Fruit fly (Drosophila melanogaster): ENCODE data around the gene PolD2.
A peak's percentile ranks its signal among the peaks of the same experiment; 100 is the strongest.

PolD2 gene

DNA sequence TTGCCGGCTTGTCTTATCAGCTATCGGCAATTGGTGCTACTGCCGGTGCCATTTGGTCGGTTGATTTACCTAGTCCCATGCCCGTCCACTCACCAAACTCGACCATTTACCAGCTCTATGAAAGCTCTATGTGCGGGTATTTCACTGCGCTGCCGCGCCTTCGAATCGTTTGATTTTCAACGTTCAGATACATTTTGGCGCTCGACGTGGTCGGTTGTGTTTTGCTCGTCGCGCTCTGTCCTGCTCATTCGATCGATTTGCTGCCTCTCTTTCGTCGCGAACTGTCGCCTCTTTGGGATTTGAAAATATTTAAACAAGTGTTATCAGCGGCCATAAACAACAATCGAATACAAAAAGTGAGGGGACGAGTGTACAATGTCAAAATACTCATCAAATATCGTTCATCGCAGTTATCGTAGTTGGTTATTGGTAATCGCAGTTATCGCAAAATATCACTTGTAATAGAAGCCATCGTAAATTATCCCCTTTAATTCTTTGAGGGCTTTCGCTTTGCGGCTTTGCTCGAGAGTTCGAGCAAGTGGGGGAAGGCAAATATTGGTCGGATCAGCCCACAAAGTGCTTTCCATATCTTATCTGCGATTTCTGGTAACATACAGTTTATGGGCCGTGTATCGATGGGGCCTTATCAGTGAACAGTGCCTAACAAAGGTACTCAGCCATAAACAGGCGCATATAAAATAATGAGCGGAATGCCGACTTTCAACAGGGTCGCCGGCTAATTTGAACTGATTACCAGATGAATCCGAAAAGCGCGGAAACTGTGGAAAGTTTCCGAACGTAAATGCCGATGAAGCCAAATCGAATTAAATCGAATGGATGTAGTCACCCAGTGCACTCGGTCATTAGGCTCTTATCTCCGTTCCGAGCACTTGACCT, 33.5 kb upstream of the PolD2 start:
- TF ChIP-seq CG17801 (GFP tag; optimal IDR thresholded peaks at IDR 0.05; ENCODE audit: partially characterized antibody): no peak

DNA sequence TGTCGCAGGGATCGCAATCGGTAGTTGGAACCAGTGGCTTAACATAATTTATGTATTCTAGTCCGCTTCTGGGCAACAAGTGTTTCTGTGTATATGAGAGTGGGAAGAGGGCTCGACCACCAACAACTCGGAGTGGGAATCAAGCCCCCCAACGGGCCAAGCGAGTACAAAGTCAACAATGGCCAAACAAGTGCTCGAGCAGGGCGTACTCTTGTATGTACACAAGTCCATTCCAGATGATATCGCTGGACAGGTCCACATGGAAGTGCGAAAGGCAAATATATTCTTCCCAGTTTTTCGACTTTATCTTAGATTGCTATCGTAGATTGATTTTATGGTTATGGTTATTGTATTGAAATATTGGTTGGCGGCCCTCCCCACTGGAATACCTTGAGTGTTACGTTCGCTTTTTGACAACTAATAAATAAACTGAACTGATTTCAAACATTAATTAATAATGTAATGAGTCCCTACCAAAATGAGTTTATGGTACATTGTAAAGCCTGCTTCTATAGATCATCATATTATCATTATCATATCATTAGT, 32.8 kb upstream of the PolD2 start:
- no peak for TF ChIP-seq CG17801 (GFP tag; optimal IDR thresholded peaks at IDR 0.05; ENCODE audit: partially characterized antibody)

DNA sequence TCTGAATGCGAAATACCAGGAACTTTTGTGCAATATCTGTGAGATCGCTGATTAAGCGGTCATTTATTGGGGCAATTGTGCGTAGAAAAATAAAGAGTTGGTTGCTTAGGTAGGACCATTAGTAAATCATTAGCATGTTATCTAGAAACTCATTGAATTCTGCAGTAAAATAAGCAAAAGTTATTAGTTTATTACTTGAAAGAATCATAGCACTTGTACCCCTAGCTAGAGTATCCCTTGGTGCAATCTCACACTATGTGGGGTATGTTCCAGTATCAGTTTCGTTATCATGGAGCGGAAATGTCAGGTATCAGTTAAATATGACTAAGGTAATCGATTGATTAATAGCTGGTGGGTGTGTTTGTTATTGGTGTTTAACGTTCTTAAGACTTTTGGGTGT, 30.0 kb upstream of the PolD2 start:
- no peak for TF ChIP-seq CG17801 (GFP tag; optimal IDR thresholded peaks at IDR 0.05; ENCODE audit: partially characterized antibody)

DNA sequence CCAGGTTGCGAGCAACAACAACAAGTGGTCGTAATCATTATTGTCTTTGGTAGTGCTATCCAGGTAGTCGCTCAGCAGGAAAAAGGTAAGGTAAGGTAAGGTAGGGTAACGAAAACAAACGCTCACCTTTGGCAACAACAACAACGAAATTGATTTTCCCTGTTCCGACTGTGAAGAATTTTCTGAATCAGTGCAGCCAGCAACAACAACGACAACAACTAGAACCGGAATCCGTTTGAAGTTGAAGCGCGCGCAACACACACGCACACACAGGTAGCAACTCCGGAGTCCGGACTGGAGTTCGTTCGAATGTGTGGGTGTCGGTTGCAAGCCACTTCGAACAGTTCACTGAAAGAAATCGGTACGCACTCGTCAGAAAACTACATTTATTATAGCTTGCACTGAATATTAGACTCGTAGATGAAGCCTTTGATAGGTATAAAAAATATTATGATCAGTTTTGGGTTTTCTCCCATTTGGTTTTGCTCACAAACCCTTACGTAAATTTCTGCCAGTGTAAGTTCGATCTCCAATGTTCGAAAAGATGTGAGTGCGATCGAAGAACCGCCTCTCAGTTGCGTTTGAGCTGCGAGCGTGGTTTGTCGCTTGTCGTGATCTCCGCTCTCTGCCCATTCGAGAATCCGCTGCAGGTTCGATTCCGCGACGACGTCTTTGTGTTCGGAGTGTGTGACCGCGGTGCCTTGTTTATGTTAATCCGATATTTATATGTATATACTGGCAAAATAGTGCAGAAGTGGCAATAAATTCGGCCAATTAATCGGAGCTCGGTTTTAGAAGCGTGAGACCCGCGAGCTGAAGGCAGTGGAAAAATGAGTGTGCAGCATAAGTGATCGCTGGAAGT, 28.9 kb upstream of the PolD2 start, which contains the start of gene CG13921:
TSS of gene CG13921 (plus strand) at position 570 of the 862 bp plus-strand sequence.
- TF ChIP-seq CG17801 (GFP tag; optimal IDR thresholded peaks at IDR 0.05; ENCODE audit: partially characterized antibody): peak; percentile 98

DNA sequence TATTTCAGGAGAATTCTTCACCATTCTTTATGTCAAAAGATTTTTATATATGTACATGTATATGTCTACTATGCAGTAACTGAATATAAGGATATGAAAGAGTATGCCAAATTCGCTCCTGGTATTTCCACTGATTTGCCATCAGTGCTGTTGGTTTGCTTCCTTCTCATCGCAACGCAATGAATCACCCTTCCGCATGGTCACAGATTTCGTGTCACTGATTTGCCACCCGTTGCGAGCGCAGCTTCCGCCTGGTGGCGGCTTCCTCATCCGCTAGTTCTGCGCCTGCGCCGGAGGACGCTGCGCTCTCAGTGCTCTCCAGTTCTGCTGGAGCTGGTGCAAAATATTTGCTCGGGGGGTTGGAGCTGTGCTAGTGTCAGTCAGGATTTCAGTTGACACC, 27.2 kb upstream of the PolD2 start:
- no peak for TF ChIP-seq CG17801 (GFP tag; optimal IDR thresholded peaks at IDR 0.05; ENCODE audit: partially characterized antibody)

DNA sequence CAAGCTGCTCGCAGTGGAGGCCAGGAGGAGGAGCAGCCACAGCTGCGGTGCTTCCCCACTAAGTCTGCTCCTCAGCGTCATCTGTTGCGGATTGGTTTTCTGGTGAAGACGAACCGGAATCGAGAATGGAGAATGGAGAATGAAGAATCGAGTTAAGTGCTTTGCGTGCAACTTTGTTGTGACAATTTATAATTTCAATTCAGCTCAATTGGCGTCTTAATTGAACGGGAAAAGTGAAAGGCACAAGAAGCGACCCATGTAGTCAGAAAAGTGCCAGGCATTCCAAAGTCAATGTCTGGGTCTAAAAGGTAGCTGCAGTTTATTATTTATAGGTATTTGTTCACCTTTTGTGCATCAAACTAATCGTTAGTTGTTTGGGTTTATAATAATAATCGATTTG, 21.2 kb upstream of the PolD2 start:
- no peak for TF ChIP-seq CG17801 (GFP tag; optimal IDR thresholded peaks at IDR 0.05; ENCODE audit: partially characterized antibody)

DNA sequence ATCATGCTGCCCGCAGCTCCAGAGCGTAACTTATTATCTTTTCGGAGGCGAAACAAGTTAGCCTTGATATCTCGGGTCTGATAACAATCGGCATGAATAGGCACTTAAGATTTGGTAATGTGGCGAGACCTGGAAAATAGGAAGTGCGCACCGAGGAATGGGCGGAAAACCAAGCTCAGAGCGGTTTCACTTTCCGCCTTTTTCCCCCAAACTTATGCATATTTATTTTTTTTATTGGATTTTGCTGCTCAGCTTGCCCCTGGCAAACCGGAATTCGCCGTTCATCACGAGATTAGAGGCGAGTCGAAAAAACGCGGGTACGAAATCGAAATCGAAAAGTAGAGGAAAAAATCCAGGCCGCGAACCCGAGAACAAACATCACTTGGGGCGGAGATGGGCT, 20.5 kb upstream of the PolD2 start:
- TF ChIP-seq CG17801 (GFP tag; optimal IDR thresholded peaks at IDR 0.05; ENCODE audit: partially characterized antibody): no peak

DNA sequence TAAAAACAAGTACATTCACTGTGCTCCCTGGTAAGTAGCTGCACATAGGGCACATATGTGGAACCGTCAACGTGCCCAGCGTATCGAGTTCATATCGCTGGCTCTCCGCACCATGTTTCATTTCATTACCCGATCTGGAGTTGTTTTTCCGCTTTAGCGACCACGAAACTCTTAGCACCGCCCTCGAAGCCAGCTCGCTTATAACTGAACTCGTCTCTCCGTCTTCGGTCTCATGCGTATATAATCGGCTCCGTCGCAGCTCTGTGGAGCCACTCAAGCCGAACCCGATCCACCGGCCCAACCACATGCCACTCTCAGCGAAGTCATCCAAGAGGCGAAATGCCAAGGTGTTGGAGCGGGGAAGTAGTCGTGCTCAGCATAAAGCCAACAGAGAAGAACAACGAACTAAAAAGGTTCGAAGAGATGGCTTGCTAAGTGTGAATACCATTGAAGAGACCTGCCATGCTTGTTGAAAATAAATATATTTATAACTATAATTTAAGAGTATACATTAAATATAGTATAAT, 19.9 kb upstream of the PolD2 start, which contains the start of gene Cht2:
TSS of gene Cht2 (minus strand) at position 477 of the 527 bp plus-strand sequence.
- TF ChIP-seq CG17801 (GFP tag; optimal IDR thresholded peaks at IDR 0.05; ENCODE audit: partially characterized antibody): peak; percentile 56

DNA sequence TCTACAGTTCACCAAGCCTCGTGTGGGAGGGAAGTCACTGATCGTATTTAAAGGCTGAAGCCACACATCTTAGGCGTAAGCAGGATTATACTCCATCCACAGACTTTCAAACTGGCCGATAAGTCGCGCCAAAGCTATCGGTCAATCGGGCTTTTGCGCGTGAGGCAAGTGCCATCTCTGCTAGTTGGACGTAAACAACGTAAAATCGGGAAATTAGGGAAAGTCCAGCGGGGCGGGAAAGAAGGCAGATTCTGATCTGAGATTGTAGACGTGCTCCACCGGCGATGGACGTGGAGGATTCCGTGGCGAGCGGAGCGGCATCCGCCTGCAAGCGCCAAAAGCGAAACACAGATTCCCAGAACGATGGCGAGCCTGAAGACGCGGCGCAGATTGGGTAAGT, 19.3 kb upstream of the PolD2 start, which contains the start of gene CG8001:
TSS of gene CG8001 (plus strand) at position 17 of the 400 bp plus-strand sequence.
- TF ChIP-seq CG17801 (GFP tag; optimal IDR thresholded peaks at IDR 0.05; ENCODE audit: partially characterized antibody): no peak

DNA sequence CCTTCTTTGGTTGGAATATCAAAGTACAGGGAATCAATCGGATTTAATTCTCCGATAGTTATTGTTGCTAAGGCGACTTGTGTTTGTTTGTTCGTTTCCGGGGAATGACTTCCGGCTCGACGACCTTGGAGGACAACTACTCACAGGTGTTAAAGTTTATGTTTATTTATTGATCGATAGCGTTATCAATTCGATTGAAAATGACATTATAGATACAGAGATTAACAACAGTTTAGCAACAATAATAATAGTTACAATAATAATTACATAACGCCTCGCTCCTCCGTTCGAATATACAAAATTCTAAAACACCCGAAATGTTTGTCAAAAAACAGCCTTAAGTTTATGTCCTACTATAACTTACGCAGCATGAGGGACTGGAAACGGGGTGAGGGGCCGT, 3.8 kb upstream of the PolD2 start, which contains the start of gene Dhc62B:
TSS of gene Dhc62B (minus strand) at position 101 of the 400 bp plus-strand sequence.
- TF ChIP-seq CG17801 (GFP tag; optimal IDR thresholded peaks at IDR 0.05; ENCODE audit: partially characterized antibody): no peak

DNA sequence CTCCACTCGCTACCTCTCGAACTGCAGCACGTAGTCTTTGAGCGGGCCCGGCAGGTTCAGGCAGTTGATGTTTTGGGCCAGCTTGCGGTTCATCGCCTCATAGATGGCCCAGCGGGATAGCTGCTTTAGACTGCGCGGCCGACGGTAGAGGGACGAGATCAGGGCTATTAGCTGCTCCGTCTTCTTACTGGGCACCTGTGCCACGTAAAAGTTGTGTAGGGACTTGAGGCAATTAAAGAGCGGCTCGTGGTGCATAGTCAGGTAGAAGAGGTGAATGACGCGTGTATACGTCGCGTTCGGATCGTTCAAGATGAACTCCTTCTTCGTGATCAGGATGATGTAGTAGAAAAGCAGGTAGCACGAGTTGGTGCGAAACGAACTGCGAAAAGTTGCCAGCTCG, 2.8 kb upstream of the PolD2 start:
- no peak for TF ChIP-seq CG17801 (GFP tag; optimal IDR thresholded peaks at IDR 0.05; ENCODE audit: partially characterized antibody)

DNA sequence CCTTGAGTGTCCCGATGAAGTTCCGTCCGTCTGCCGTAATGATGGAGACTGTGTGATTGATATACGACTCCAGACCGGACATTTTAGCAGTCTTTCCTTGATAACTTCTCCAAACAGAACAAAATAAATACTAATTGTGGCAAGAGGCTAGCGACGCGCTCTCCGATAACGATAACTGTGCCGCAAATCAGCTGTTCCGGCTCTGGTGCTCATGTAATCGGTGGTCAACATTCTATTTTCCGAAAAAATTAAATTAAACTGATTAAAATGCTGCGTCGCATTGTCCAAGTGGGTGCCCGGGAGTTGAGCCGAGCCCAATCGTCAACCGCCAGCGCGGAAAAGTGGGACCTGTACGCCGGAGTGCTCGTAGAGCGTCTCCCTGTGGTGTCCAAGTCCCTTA, 1.8 kb downstream of the PolD2 start, which contains the start of the genes CG2021 and mRpL46:
TSS of gene CG2021 (minus strand) at position 163 of the 400 bp plus-strand sequence.
TSS of gene mRpL46 (plus strand) at position 191 of the 400 bp plus-strand sequence.
- TF ChIP-seq CG17801 (GFP tag; optimal IDR thresholded peaks at IDR 0.05; ENCODE audit: partially characterized antibody): no peak

DNA sequence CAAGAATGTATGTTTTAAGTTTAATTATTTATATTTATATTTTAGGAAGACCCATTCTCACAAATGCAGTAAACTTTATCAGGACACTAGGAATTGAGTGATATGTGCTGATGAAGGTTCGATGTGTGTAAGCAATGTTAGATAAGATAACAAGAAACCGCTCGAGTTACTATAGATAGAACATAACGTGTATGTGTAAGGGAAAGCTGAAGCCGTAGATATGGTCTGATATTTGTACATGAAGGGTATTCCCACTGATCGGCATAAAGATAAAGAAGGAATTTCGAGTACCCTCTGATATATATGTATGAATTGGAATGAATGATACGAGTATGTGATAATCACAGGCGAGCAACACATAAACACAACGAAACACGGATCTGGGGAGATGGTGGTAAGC, 8.7 kb downstream of the PolD2 start:
- no peak for TF ChIP-seq CG17801 (GFP tag; optimal IDR thresholded peaks at IDR 0.05; ENCODE audit: partially characterized antibody)

DNA sequence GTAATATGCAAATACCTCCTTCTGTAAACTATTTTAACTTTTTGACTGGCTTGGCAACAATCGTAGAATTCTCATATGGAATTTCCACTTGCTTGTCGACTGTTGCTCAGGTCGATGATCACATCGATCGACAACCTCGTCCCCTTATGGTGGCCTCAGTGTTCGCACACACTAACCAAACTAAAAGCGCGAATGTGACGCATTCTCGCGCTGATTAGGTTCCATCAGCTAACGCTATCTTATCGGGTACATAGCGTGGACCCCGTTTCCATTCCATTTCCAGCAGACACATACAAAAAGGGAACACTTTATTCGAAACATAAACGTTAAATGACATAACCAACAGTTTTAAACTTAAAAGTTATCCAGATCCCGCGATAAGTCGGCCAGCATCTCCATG, 13.9 kb downstream of the PolD2 start:
- no peak for TF ChIP-seq CG17801 (GFP tag; optimal IDR thresholded peaks at IDR 0.05; ENCODE audit: partially characterized antibody)
